Worm (Caenorhabditis elegans) whole organism, L4 larva: ENCODE data around the gene C01G12.16.

Source experiments
- R02D3.7 ChIP-seq: fragments of 150-350 bp; sonication (generic microtip); optimal IDR thresholded peaks from 3 replicates; lab custom pipeline; 2014; ENCODE audit warnings: missing biosample characterization, missing genetic modification characterization
- dve-1 ChIP-seq: sonication (generic microtip); optimal IDR thresholded peaks from 2 replicates; lab custom pipeline; 2017; ENCODE audit warnings: antibody characterized with exemption, mild to moderate bottlenecking, missing genetic modification characterization, missing compliant biosample characterization; ENCODE audit not compliant: insufficient read depth
- lin-13 ChIP-seq: fragments of 150-350 bp; optimal IDR thresholded peaks from 2 replicates; lab custom pipeline; 2014; ENCODE audit warnings: missing biosample characterization, missing genetic modification reagents, missing genetic modification characterization
- lsy-2 ChIP-seq, 2 experiments: fragments of 150-350 bp in 1 of 2; sonication (generic microtip) in 1 of 2; optimal IDR thresholded peaks; 2 replicates each; lab custom pipeline; 2014 to 2017; ENCODE audit warnings: missing biosample characterization in 2 of 2, missing genetic modification characterization in 2 of 2
- nhr-237 ChIP-seq: sonication (generic microtip); optimal IDR thresholded peaks from 2 replicates; lab custom pipeline; 2017; ENCODE audit warnings: missing biosample characterization, missing genetic modification characterization
- snpc-4 ChIP-seq: fragments of 150-350 bp; optimal IDR thresholded peaks from 2 replicates; lab custom pipeline; 2014; ENCODE audit warnings: missing biosample characterization, missing genetic modification characterization
- unc-39 ChIP-seq: sonication (generic microtip); optimal IDR thresholded peaks from 2 replicates; lab custom pipeline; 2017; ENCODE audit warnings: missing biosample characterization, missing genetic modification characterization
- unc-62 ChIP-seq, 3 experiments: fragments of 150-350 bp in 1 of 3; sonication (generic microtip); optimal IDR thresholded peaks in 2 of 3; peaks in 1 of 3; 1 replicate in 1 of 3; 2 replicates in 2 of 3; lab custom pipeline; 2014 to 2017; ENCODE audit warnings: missing biosample characterization in 3 of 3, missing genetic modification characterization in 3 of 3, missing genetic modification reagents in 3 of 3, missing genotype in 1 of 3
- zip-11 ChIP-seq: fragments of 200-800 bp; sonication (Bioruptor generic); IDR thresholded peaks from 2 replicates; pipeline ENCODE4 v1.3.6; 2022; ENCODE audit warnings: missing genetic modification characterization, missing compliant biosample characterization

- TF ChIP-seq unc-39 (tag; lab: Kevin White, UChicago) = no peak
- TF ChIP-seq zip-11 (GFP tag; lab: Robert Waterston, UW) = no peak
- no peak for TF ChIP-seq R02D3.7 (tag; lab: Kevin White, UChicago)
- peak in 1 of 2 experiments; percentile 71 for TF ChIP-seq lsy-2 (tag; optimal IDR thresholded peaks at IDR 0.05; lab: Kevin White, UChicago)
- peak; percentile 10 for TF ChIP-seq lin-13 (GFP tag; lab: Kevin White, UChicago)
- TF ChIP-seq dve-1 (tag; lab: Kevin White, UChicago) = peak; percentile 60
- TF ChIP-seq nhr-237 (tag; lab: Kevin White, UChicago) = no peak
- no peak for TF ChIP-seq unc-62 (GFP tag; optimal IDR thresholded peaks at IDR 0.05 in 1 of 2; lab: Kevin White, UChicago)
- TF ChIP-seq unc-62 (tag; optimal IDR thresholded peaks at IDR 0.05; lab: Kevin White, UChicago) = no peak
- TF ChIP-seq snpc-4 (tag; lab: Kevin White, UChicago) = no peak
Measured at ce11 chrIII:4191091-4191638, 30.1 kb downstream of the C01G12.16 start, which contains the start of gene dnj-16.
